Fruit fly (Drosophila melanogaster): ENCODE measurements around the gene Cpr64Ac.

Gene Cpr64Ac

dm6 chr3L:4169957-4170651, 42.6 kb downstream of the Cpr64Ac start, which contains the start of gene Ero1L (continued):
- no peak for TF ChIP-seq CG10654 (GFP tag; optimal IDR thresholded peaks at IDR 0.05)
- peak; percentile 51; the same call in 1 of the 3 replicates for TF ChIP-seq CG11695 (GFP tag; IDR thresholded peaks at IDR 0.05)
- TF ChIP-seq sqz (GFP tag; optimal IDR thresholded peaks at IDR 0.05), result no peak
- no peak for TF ChIP-seq Rx (GFP tag; IDR thresholded peaks at IDR 0.05)
- no peak for TF ChIP-seq CG9817 (tag; optimal IDR thresholded peaks at IDR 0.05)
- TF ChIP-seq CG6683 (GFP tag; optimal IDR thresholded peaks at IDR 0.05), result no peak
- TF ChIP-seq CG14667 (GFP tag; IDR thresholded peaks at IDR 0.05), result no peak
- TF ChIP-seq CG13296 (GFP tag; optimal IDR thresholded peaks at IDR 0.05), result no peak
- TF ChIP-seq hth (optimal IDR thresholded peaks at IDR 0.05), result no peak
- TF ChIP-seq vnd (GFP tag; IDR thresholded peaks at IDR 0.05; ENCODE audit: partially characterized antibody), result no peak
- TF ChIP-seq CG32767 (GFP tag; IDR thresholded peaks at IDR 0.05), result no peak
- no peak for TF ChIP-seq CG16815 (GFP tag; optimal IDR thresholded peaks at IDR 0.05)
- no peak for TF ChIP-seq CG1529 (GFP tag; optimal IDR thresholded peaks at IDR 0.05)
- no peak for TF ChIP-seq CG8290 (GFP tag; optimal IDR thresholded peaks at IDR 0.05)
- TF ChIP-seq CG8290 (tag; optimal IDR thresholded peaks at IDR 0.05), result no peak
- 0 out of 3 replicates have a peak, but pooled peaks have one; percentile 60 for TF ChIP-seq Dbx (GFP tag; IDR thresholded peaks at IDR 0.05)
- TF ChIP-seq CG42726 (GFP tag; IDR thresholded peaks at IDR 0.05; ENCODE audit: partially characterized antibody), result no peak
- no peak for TF ChIP-seq Taf1 (GFP tag; IDR thresholded peaks at IDR 0.05)
- TF ChIP-seq Hmr (GFP tag; optimal IDR thresholded peaks at IDR 0.05), result peak; percentile 26
- peak; percentile 29 for TF ChIP-seq Ets97D (GFP tag; optimal IDR thresholded peaks at IDR 0.05)
- peak; percentile 25; the same call in 1 of the 2 replicates for TF ChIP-seq CG9932 (GFP tag; IDR thresholded peaks at IDR 0.05)
- TF ChIP-seq CG8359 (GFP tag; optimal IDR thresholded peaks at IDR 0.05; ENCODE audit: borderline replicate concordance), result no peak
- no peak for TF ChIP-seq CG4282 (GFP tag; optimal IDR thresholded peaks at IDR 0.05)
- TF ChIP-seq Dref (GFP tag; IDR thresholded peaks at IDR 0.05), result peak; percentile 29; the same call in 1 of the 2 replicates
- no peak for TF ChIP-seq gcm2 (GFP tag; optimal IDR thresholded peaks at IDR 0.05)
- TF ChIP-seq CG10321 (GFP tag; IDR thresholded peaks at IDR 0.05), result no peak
- peak; percentile 55 for TF ChIP-seq CG12391 (tag; optimal IDR thresholded peaks at IDR 0.05)
- TF ChIP-seq chinmo (GFP tag; IDR thresholded peaks at IDR 0.05; ENCODE audit: partially characterized antibody), result peak; percentile 48; the same call in 1 of the 4 replicates
- peak; percentile 93 for TF ChIP-seq Myb (GFP tag; optimal IDR thresholded peaks at IDR 0.05)
- no peak for TF ChIP-seq hkb (optimal IDR thresholded peaks at IDR 0.05)
- TF ChIP-seq hkb (GFP tag; IDR thresholded peaks at IDR 0.05), result no peak
- peak; percentile 18 for TF ChIP-seq CG12104 (GFP tag; optimal IDR thresholded peaks at IDR 0.05)
- TF ChIP-seq fd3F (GFP tag; optimal IDR thresholded peaks at IDR 0.05), result no peak
- no peak for TF ChIP-seq CG13123 (GFP tag; optimal IDR thresholded peaks at IDR 0.05)
- no peak for TF ChIP-seq exex (tag; optimal IDR thresholded peaks at IDR 0.05)
- no peak for TF ChIP-seq dmrt99B (tag; optimal IDR thresholded peaks at IDR 0.05)
- peak; percentile 10 for TF ChIP-seq Fer2 (tag; optimal IDR thresholded peaks at IDR 0.05)
- TF ChIP-seq CG15269 (tag; optimal IDR thresholded peaks at IDR 0.05), result no peak
- TF ChIP-seq YL-1 (GFP tag; optimal IDR thresholded peaks at IDR 0.05), result peak; percentile 81
- TF ChIP-seq run (tag; optimal IDR thresholded peaks at IDR 0.05), result no peak
- no peak for TF ChIP-seq CG16863 (GFP tag; optimal IDR thresholded peaks at IDR 0.05)
- TF ChIP-seq tio (GFP tag; optimal IDR thresholded peaks at IDR 0.05), result no peak
- peak; percentile 50 for TF ChIP-seq bbx (GFP tag; IDR thresholded peaks at IDR 0.05; ENCODE audit: partially characterized antibody)
- TF ChIP-seq da (GFP tag; optimal IDR thresholded peaks at IDR 0.05), result no peak
- TF ChIP-seq unc-4 (GFP tag; IDR thresholded peaks at IDR 0.05; ENCODE audit: partially characterized antibody), result no peak
- no peak for TF ChIP-seq h (optimal IDR thresholded peaks at IDR 0.05)
- peak; percentile 39 for TF ChIP-seq Max (GFP tag; optimal IDR thresholded peaks at IDR 0.05)
- TF ChIP-seq CG6791 (GFP tag; IDR thresholded peaks at IDR 0.05; ENCODE audit: partially characterized antibody), result no peak
- no peak for TF ChIP-seq sob (GFP tag; IDR thresholded peaks at IDR 0.05)
- no peak for TF ChIP-seq sc (optimal IDR thresholded peaks at IDR 0.05)
- TF ChIP-seq sc (GFP tag; optimal IDR thresholded peaks at IDR 0.05), result no peak

Measured in whole organism, embryonic.